Worm (Caenorhabditis elegans) whole organism, late embryonic: ENCODE data around the gene F58B4.3.

Experiments used
- T23F11.4 ChIP-seq: fragments of 200-800 bp; sonication (Bioruptor generic); optimal IDR thresholded peaks from 2 replicates; lab custom pipeline; 2018; ENCODE audit warnings: mild to moderate bottlenecking, missing genetic modification characterization, missing compliant biosample characterization
- ama-1 ChIP-seq: fragments of 150-350 bp; optimal IDR thresholded peaks from 2 replicates; lab custom pipeline; 2014
- ets-4 ChIP-seq: sonication (generic microtip); optimal IDR thresholded peaks from 2 replicates; lab custom pipeline; 2016; ENCODE audit warnings: missing genetic modification characterization, missing compliant biosample characterization
- lin-11 ChIP-seq: fragments of 200-800 bp; sonication (Bioruptor generic); optimal IDR thresholded peaks from 2 replicates; lab custom pipeline; 2018; ENCODE audit warnings: mild to moderate bottlenecking, missing genetic modification characterization, missing compliant biosample characterization
- unc-3 ChIP-seq, 2 experiments: fragments of 200-800 bp in 1 of 2; sonication (Bioruptor generic) in 1 of 2; sonication (generic microtip) in 1 of 2; conservative IDR thresholded peaks in 1 of 2; optimal IDR thresholded peaks in 1 of 2; 2 replicates each; pipeline versions ENCODE4 v1.3.6 to Lab custom; 2016 to 2022; ENCODE audit warnings: missing compliant biosample characterization in 2 of 2, missing genetic modification characterization in 2 of 2, missing genetic modification reagents in 1 of 2

- TF ChIP-seq lin-11 (tag; lab: Kevin White, UChicago) = no peak
- no peak for TF ChIP-seq ama-1
- TF ChIP-seq ets-4 (tag; lab: Kevin White, UChicago) = no peak
- no peak for TF ChIP-seq T23F11.4 (GFP tag; lab: Kevin White, UChicago)
- TF ChIP-seq unc-3 (GFP tag; conservative IDR thresholded peaks at IDR 0.05; lab: Robert Waterston, UW) = no peak
- no peak for TF ChIP-seq unc-3 (tag; optimal IDR thresholded peaks at IDR 0.05; lab: Kevin White, UChicago)
Measured at ce11 chrV:10936681-10937080, 7.1 kb downstream of the F58B4.3 start, which contains the start of gene F17C11.12.
